Worm (Caenorhabditis elegans) whole organism, L3 larva: ENCODE measurements around the gene csn-4.
A peak's percentile ranks its signal among the peaks of the same experiment; 100 is the strongest.

ENCODE experiments used
- aly-2 ChIP-seq: fragments of 150-350 bp; optimal IDR thresholded peaks from 2 replicates; lab custom pipeline; 2014; ENCODE audit warnings: missing biosample characterization, missing genetic modification characterization
- ama-1 ChIP-seq: fragments of 150-350 bp; optimal IDR thresholded peaks from 2 replicates; lab custom pipeline; 2018
- ceh-82 ChIP-seq: fragments of 150-350 bp; optimal IDR thresholded peaks from 2 replicates; lab custom pipeline; 2014; ENCODE audit warnings: missing biosample characterization, missing genetic modification characterization
- egl-27 ChIP-seq: sonication (generic microtip); optimal IDR thresholded peaks from 4 replicates; lab custom pipeline; 2017; ENCODE audit warnings: missing biosample characterization, missing genetic modification reagents, missing genetic modification characterization
- elt-2 ChIP-seq: sonication (generic microtip); optimal IDR thresholded peaks from 2 replicates; lab custom pipeline; 2016; ENCODE audit warnings: missing genetic modification reagents, mild to moderate bottlenecking, missing genetic modification characterization, missing compliant biosample characterization
- lin-15B ChIP-seq: fragments of 150-350 bp; optimal IDR thresholded peaks from 2 replicates; lab custom pipeline; 2014; ENCODE audit warnings: missing biosample characterization, missing genetic modification characterization
- mml-1 ChIP-seq: fragments of 150-350 bp; sonication (generic microtip); optimal IDR thresholded peaks from 3 replicates; lab custom pipeline; 2014; ENCODE audit warnings: missing biosample characterization, missing genetic modification characterization
- nhr-237 ChIP-seq: fragments of 150-350 bp; optimal IDR thresholded peaks from 2 replicates; lab custom pipeline; 2014; ENCODE audit warnings: missing biosample characterization, missing genetic modification characterization
- nhr-28 ChIP-seq: fragments of 150-350 bp; optimal IDR thresholded peaks from 2 replicates; lab custom pipeline; 2014; ENCODE audit warnings: missing biosample characterization, missing genetic modification characterization
- pqm-1 ChIP-seq: fragments of 150-350 bp; optimal IDR thresholded peaks from 2 replicates; lab custom pipeline; 2017; ENCODE audit warnings: missing biosample characterization, missing genetic modification characterization, inconsistent platforms
- skn-1 ChIP-seq: fragments of 150-350 bp; optimal IDR thresholded peaks from 2 replicates; lab custom pipeline; 2014; ENCODE audit warnings: missing biosample characterization, missing genetic modification characterization
- unc-62 ChIP-seq: fragments of 150-350 bp; sonication (generic microtip); optimal IDR thresholded peaks from 4 replicates; lab custom pipeline; 2014; ENCODE audit warnings: missing biosample characterization, missing genetic modification reagents, missing genetic modification characterization
- zag-1 ChIP-seq: fragments of 150-350 bp; optimal IDR thresholded peaks from 2 replicates; lab custom pipeline; 2014; ENCODE audit warnings: missing biosample characterization, missing genetic modification characterization

- TF ChIP-seq mml-1 (tag; lab: Kevin White, UChicago): no peak
- TF ChIP-seq aly-2 (tag; lab: Kevin White, UChicago): peak; percentile 78
- peak; percentile 95 for TF ChIP-seq lin-15B (tag; lab: Kevin White, UChicago)
- TF ChIP-seq zag-1 (tag; lab: Kevin White, UChicago): peak; percentile 38
- TF ChIP-seq unc-62 (GFP tag; lab: Kevin White, UChicago): peak; percentile 29
- TF ChIP-seq ceh-82 (tag; lab: Kevin White, UChicago): peak; percentile 89
- TF ChIP-seq pqm-1 (tag; lab: Kevin White, UChicago): peak; percentile 83
- peak; percentile 78 for TF ChIP-seq ama-1
- peak; percentile 83 for TF ChIP-seq egl-27 (tag; lab: Kevin White, UChicago)
- TF ChIP-seq skn-1 (tag; lab: Kevin White, UChicago): peak; percentile 92
- TF ChIP-seq nhr-237 (tag; lab: Kevin White, UChicago): no peak
- no peak for TF ChIP-seq nhr-28 (tag; lab: Kevin White, UChicago)
- peak; percentile 76 for TF ChIP-seq elt-2 (tag; lab: Kevin White, UChicago)
Measured at ce11 chrIV:1093870-1094564, 7.2 kb upstream of the csn-4 start, which contains the start of the genes cct-8 and Y55F3AR.2.
